Worm (Caenorhabditis elegans) whole organism, mixed stage, embryonic: ENCODE data around the gene nprl-3.

Source experiments
- M03D4.4 ChIP-seq: sonication (generic microtip); optimal IDR thresholded peaks from 2 replicates; lab custom pipeline; 2017; ENCODE audit warnings: mild to moderate bottlenecking, missing genetic modification characterization, missing compliant biosample characterization
- bed-3 ChIP-seq: fragments of 200-800 bp; sonication (Bioruptor generic); optimal IDR thresholded peaks from 3 replicates; lab custom pipeline; 2018; ENCODE audit warnings: mild to moderate bottlenecking, missing genetic modification characterization, moderate library complexity, missing compliant biosample characterization
- blmp-1 ChIP-seq: fragments of 150-350 bp; optimal IDR thresholded peaks from 2 replicates; lab custom pipeline; 2014; ENCODE audit warnings: missing biosample characterization, missing genetic modification characterization
- ceh-39 ChIP-seq: fragments of 150-350 bp; optimal IDR thresholded peaks from 2 replicates; lab custom pipeline; 2014; ENCODE audit warnings: missing biosample characterization, missing genetic modification characterization
- ceh-43 ChIP-seq: fragments of 200-800 bp; sonication (Bioruptor generic); optimal IDR thresholded peaks from 2 replicates; lab custom pipeline; 2018; ENCODE audit warnings: mild to moderate bottlenecking, missing genetic modification characterization, moderate library complexity, missing compliant biosample characterization
- ceh-83 ChIP-seq: fragments of 200-800 bp; sonication (Bioruptor generic); optimal IDR thresholded peaks from 2 replicates; lab custom pipeline; 2018; ENCODE audit warnings: mild to moderate bottlenecking, missing genetic modification characterization, missing compliant biosample characterization
- ces-1 ChIP-seq: fragments of 150-350 bp; optimal IDR thresholded peaks from 2 replicates; lab custom pipeline; 2014; ENCODE audit warnings: missing biosample characterization, missing genetic modification reagents, missing genetic modification characterization
- cnd-1 ChIP-seq: fragments of 200-800 bp; sonication (Bioruptor generic); optimal IDR thresholded peaks from 2 replicates; lab custom pipeline; 2018; ENCODE audit warnings: mild to moderate bottlenecking, missing genetic modification characterization, missing compliant biosample characterization
- elt-1 ChIP-seq: sonication (generic microtip); optimal IDR thresholded peaks from 2 replicates; lab custom pipeline; 2017; ENCODE audit warnings: missing genetic modification characterization, mild to moderate bottlenecking, missing compliant biosample characterization, antibody characterized with exemption, moderate library complexity, borderline replicate concordance; ENCODE audit not compliant: insufficient read depth
- elt-3 ChIP-seq: fragments of 150-350 bp; optimal IDR thresholded peaks from 2 replicates; lab custom pipeline; 2014; ENCODE audit warnings: missing biosample characterization, missing genetic modification characterization
- flh-1 ChIP-seq: fragments of 200-800 bp; sonication (Bioruptor generic); optimal IDR thresholded peaks from 2 replicates; lab custom pipeline; 2018; ENCODE audit warnings: mild to moderate bottlenecking, missing genetic modification characterization, moderate library complexity, missing compliant biosample characterization
- ham-2 ChIP-seq: fragments of 200-800 bp; sonication (Bioruptor generic); optimal IDR thresholded peaks from 2 replicates; lab custom pipeline; 2018; ENCODE audit warnings: mild to moderate bottlenecking, missing genetic modification characterization, missing compliant biosample characterization
- hlh-1 ChIP-seq: fragments of 150-350 bp; optimal IDR thresholded peaks from 2 replicates; lab custom pipeline; 2014; ENCODE audit warnings: missing biosample characterization, missing genetic modification reagents, missing genetic modification characterization
- lin-13 ChIP-seq: fragments of 150-350 bp; optimal IDR thresholded peaks from 2 replicates; lab custom pipeline; 2014; ENCODE audit warnings: missing biosample characterization, missing genetic modification characterization
- lin-32 ChIP-seq: fragments of 200-800 bp; sonication (Bioruptor generic); optimal IDR thresholded peaks from 2 replicates; lab custom pipeline; 2018; ENCODE audit warnings: mild to moderate bottlenecking, missing genetic modification characterization, missing compliant biosample characterization
- lsy-2 ChIP-seq: fragments of 150-350 bp; optimal IDR thresholded peaks from 2 replicates; lab custom pipeline; 2014; ENCODE audit warnings: missing biosample characterization, missing genetic modification characterization
- mab-5 ChIP-seq: fragments of 150-350 bp; optimal IDR thresholded peaks from 2 replicates; lab custom pipeline; 2014; ENCODE audit warnings: missing biosample characterization, missing genetic modification characterization
- mep-1 ChIP-seq: fragments of 150-350 bp; optimal IDR thresholded peaks from 2 replicates; lab custom pipeline; 2017; ENCODE audit warnings: missing biosample characterization, missing genetic modification reagents, missing genetic modification characterization, inconsistent platforms
- mls-2 ChIP-seq: sonication (generic microtip); optimal IDR thresholded peaks from 2 replicates; lab custom pipeline; 2016; ENCODE audit warnings: mild to moderate bottlenecking, missing genetic modification characterization, moderate library complexity, missing compliant biosample characterization
- nhr-12 ChIP-seq: fragments of 150-350 bp; optimal IDR thresholded peaks from 2 replicates; lab custom pipeline; 2014; ENCODE audit warnings: missing biosample characterization, missing genetic modification characterization
- nhr-2 ChIP-seq: fragments of 150-350 bp; optimal IDR thresholded peaks from 2 replicates; lab custom pipeline; 2014; ENCODE audit warnings: missing biosample characterization, missing genetic modification characterization
- nhr-237 ChIP-seq: fragments of 150-350 bp; optimal IDR thresholded peaks from 2 replicates; lab custom pipeline; 2014; ENCODE audit warnings: missing biosample characterization, missing genetic modification characterization
- nhr-28 ChIP-seq: fragments of 150-350 bp; optimal IDR thresholded peaks from 2 replicates; lab custom pipeline; 2014; ENCODE audit warnings: missing biosample characterization, missing genetic modification characterization
- nhr-76 ChIP-seq: sonication (generic microtip); optimal IDR thresholded peaks from 2 replicates; lab custom pipeline; 2017; ENCODE audit warnings: missing biosample characterization, missing genetic modification characterization
- pha-4 ChIP-seq: fragments of 150-350 bp; optimal IDR thresholded peaks from 2 replicates; lab custom pipeline; 2018; ENCODE audit warnings: missing biosample characterization, missing genetic modification reagents, missing genetic modification characterization
- snpc-4 ChIP-seq: fragments of 150-350 bp; optimal IDR thresholded peaks from 2 replicates; lab custom pipeline; 2014; ENCODE audit warnings: missing biosample characterization, missing genetic modification characterization
- sptf-1 ChIP-seq: sonication (generic microtip); optimal IDR thresholded peaks from 2 replicates; lab custom pipeline; 2017; ENCODE audit warnings: mild to moderate bottlenecking, missing genetic modification characterization, moderate library complexity, missing compliant biosample characterization
- tbx-8 ChIP-seq: fragments of 200-800 bp; sonication (Bioruptor generic); optimal IDR thresholded peaks from 2 replicates; lab custom pipeline; 2018; ENCODE audit warnings: mild to moderate bottlenecking, missing genetic modification characterization, moderate library complexity, missing compliant biosample characterization
- unc-120 ChIP-seq: sonication (generic microtip); optimal IDR thresholded peaks from 2 replicates; lab custom pipeline; 2017; ENCODE audit warnings: missing genetic modification characterization, missing compliant biosample characterization; ENCODE audit not compliant: poor library complexity, severe bottlenecking
- unc-39 ChIP-seq: fragments of 150-350 bp; optimal IDR thresholded peaks from 2 replicates; lab custom pipeline; 2014; ENCODE audit warnings: missing biosample characterization, missing genetic modification characterization
- unc-62 ChIP-seq: fragments of 150-350 bp; optimal IDR thresholded peaks from 2 replicates; lab custom pipeline; 2014; ENCODE audit warnings: missing biosample characterization, missing genetic modification reagents, missing genetic modification characterization

Gene nprl-3

DNA sequence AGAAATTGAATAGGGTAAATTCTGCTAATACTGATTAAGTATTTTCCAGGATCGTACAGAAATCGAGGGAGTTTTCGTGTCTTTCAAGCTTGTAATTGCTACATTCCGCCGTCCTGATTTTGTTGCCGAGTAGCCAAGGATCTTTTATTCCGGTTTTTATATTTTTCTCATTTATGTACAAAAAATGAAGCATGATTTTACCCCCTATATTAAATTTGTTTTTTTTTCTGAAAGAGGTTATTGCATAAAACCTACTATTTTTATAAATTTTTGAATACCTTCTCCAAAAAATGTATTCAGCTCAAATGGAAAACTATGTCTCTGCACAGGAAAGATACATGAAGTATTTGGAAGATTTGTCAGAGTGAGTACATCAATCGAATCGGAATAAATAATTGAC, 2.3 kb downstream of the nprl-3 start, which contains the start of gene F35H10.6:
Gene F35H10.6 (plus strand): TSS at position 301 of the 400 bp plus-strand sequence.
- no peak for TF ChIP-seq M03D4.4
- no peak for TF ChIP-seq nhr-12
- no peak for TF ChIP-seq lin-13 (tag; lab: Kevin White, UChicago)
- TF ChIP-seq elt-3 (tag; lab: Kevin White, UChicago): no peak

DNA sequence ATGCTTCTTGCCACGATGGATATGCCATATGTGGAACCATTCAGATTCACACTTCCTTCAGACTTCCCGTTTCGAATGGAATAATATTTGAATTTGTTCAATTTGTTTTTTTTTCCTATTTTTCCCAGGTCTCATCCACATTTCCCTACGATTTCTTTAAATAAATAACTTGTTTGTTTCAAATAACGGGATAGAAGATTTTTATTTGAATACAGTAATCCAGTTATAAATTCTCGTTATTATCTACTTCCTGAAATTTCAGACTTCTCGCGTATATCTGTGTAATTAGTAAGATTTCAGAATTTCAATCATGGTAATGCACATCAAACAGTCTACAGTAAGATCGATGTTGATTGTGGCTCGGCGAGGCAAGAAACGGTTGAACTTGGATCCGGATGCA, 3.2 kb downstream of the nprl-3 start, which contains the start of gene F35H10.5:
Gene F35H10.5 (plus strand): TSS at position 301 of the 400 bp plus-strand sequence.
- TF ChIP-seq mep-1 (tag; lab: Kevin White, UChicago) (no peak), ces-1 (no peak), flh-1 (no peak), ham-2 (no peak)

DNA sequence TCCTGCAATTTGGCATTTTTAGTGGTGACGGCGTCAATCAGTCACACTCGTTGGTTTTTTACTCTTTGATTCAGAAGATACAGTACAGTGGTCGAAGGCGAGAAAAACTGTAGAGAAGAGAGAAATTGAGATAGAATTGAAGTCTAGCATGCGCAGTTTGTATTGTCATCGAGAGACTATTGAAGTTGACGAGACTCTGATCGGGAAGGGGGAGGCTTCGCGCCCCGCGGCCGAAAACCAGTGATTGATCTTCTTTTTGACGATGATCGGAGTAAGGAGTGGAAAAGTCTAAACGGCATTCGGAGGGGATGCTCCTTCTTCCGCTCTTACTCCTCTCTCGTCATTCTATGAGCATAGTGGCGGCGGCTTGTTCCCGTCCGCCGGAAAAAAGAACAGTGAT, 4.6 kb downstream of the nprl-3 start:
- TF ChIP-seq nhr-237 (tag; lab: Kevin White, UChicago) (peak; percentile 7), flh-1 (no peak), mep-1 (tag; lab: Kevin White, UChicago) (no peak), nhr-28 (tag; lab: Kevin White, UChicago) (no peak)

ce11 chrIV:8302648-8303161, 5.4 kb downstream of the nprl-3 start:
- TF ChIP-seq blmp-1 (tag; lab: Kevin White, UChicago): peak; percentile 61
- no peak for TF ChIP-seq M03D4.4

DNA sequence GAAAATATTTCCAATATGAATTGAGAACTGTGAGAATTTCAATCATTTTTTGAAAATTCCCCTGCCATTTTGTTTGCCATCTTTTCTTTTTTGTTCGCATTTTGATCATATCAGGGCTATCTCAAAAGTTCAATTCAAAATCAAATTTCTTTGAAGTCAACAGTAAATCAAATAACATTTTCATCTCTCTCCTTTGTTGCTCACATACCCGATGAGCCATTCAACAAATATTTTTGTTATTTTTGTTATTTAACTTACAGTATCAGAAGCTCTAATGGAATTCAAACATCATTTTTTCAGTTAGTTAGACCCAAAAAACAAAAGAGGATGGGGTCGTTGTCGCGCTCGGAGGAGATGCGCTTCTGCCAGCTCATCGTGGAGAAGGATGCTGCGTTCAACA, 6.4 kb downstream of the nprl-3 start, which contains the start of gene vha-5:
Gene vha-5 (plus strand): TSS at position 301 of the 400 bp plus-strand sequence.
- TF ChIP-seq elt-1 (tag; lab: Kevin White, UChicago): no peak
- no peak for TF ChIP-seq tbx-8 (GFP tag; lab: Kevin White, UChicago)
- TF ChIP-seq elt-3 (tag; lab: Kevin White, UChicago): no peak
- TF ChIP-seq ceh-83 (GFP tag; lab: Kevin White, UChicago): no peak

ce11 chrIV:8307408-8307807, 10.1 kb downstream of the nprl-3 start:
- TF ChIP-seq ceh-43 (GFP tag; lab: Kevin White, UChicago): no peak
- no peak for TF ChIP-seq lsy-2 (tag; lab: Kevin White, UChicago)
- TF ChIP-seq unc-39: no peak
- TF ChIP-seq blmp-1 (tag; lab: Kevin White, UChicago): no peak
- no peak for TF ChIP-seq ham-2
- TF ChIP-seq mab-5 (tag; lab: Kevin White, UChicago): no peak

DNA sequence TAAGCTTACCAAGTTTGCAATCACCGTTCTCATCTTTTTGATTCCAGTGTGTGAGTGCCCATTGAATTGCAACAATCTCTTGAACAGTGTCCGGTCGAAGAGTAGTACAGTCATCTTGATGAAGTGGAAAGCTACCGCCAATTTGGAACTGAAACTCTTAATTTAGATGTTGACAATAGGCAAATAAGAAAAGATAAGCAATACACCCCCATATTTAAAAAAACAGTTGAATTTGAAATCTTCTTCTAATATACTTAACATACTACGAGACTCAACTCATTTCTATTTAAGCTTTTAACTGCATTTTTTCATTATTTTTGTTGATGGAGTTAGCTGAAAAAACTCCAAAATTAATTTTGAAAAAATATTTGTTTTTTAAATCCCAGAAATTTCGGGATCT, 14.8 kb downstream of the nprl-3 start:
- TF ChIP-seq bed-3 (GFP tag; lab: Kevin White, UChicago) (no peak), sptf-1 (no peak), blmp-1 (tag; lab: Kevin White, UChicago) (no peak), unc-62 (GFP tag; lab: Kevin White, UChicago) (no peak), lin-13 (tag; lab: Kevin White, UChicago) (no peak), lin-32 (GFP tag; lab: Kevin White, UChicago) (no peak), cnd-1 (no peak), ceh-39 (tag; lab: Kevin White, UChicago) (no peak), ceh-83 (GFP tag; lab: Kevin White, UChicago) (no peak), hlh-1 (no peak), nhr-12 (no peak)

DNA sequence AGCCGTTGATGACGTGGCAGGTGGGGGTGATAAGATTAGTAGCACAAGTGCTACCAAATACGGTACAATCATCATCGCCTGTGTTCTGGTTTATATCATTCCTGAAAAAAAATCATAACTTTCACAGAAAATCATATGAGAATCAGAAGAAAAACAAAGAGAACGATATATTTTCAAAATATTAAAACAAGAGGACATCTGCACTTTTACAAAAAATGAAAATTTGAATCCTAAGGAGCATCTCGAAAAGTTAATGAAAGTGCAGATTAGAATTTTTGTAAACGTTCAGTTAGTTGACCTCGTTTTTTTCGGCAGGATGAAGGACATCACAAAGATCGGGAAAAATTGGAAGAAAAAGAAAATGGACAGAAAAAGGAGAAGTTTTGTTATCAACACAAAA, 15.6 kb downstream of the nprl-3 start, which contains the start of gene F35H10.10:
Gene F35H10.10 (minus strand): TSS at position 101 of the 400 bp plus-strand sequence.
- TF ChIP-seq nhr-12 (no peak), flh-1 (no peak), nhr-76 (tag; lab: Kevin White, UChicago) (no peak), sptf-1 (no peak), pha-4 (tag; lab: Kevin White, UChicago) (no peak), hlh-1 (no peak), elt-1 (tag; lab: Kevin White, UChicago) (no peak), blmp-1 (tag; lab: Kevin White, UChicago) (no peak), nhr-2 (tag; lab: Kevin White, UChicago) (no peak), snpc-4 (tag; lab: Kevin White, UChicago) (no peak), mab-5 (tag; lab: Kevin White, UChicago) (no peak), unc-120 (no peak), lin-13 (tag; lab: Kevin White, UChicago) (no peak), cnd-1 (no peak), bed-3 (GFP tag; lab: Kevin White, UChicago) (no peak), ham-2 (no peak), nhr-28 (tag; lab: Kevin White, UChicago) (no peak), M03D4.4 (no peak), mls-2 (tag; lab: Kevin White, UChicago) (no peak)
- TF ChIP-seq, all 35 proteins: peak for 0
